Worm (Caenorhabditis elegans): ENCODE measurements around the gene gldi-4.

The gldi-4 gene

DNA sequence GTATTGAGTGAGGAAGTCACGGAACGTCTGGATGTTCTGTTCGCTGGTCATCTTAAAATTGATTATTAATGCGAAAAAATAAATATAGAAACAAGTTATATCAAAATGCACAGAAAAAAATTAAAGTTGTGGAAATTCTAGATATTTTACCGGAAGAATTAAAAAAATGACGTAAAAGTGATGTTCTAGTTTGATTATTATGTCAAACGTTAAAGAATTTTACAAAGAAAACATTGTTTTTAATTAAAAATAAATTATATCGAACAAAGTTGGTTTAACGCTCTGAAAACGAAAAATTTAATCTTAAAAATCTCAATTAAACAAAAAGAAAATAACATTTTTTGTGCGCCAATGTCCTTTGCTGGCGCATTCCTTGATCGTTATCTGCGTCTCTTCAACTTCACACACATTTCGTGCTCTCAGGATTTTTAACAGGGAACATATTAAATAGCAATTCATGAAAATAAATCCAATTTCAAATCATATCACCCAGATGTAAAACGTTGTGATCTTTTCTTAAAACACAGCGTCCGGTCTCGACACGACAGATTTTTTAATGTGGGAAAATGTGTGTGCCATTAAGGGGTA is 27.2 kb downstream of the gldi-4 start, which contains the start of gene tin-9.1:
Gene tin-9.1, minus strand, starts transcription at position 51 of the 588 bp plus-strand sequence.
- TF ChIP-seq nfya-1 (tag; optimal IDR thresholded peaks at IDR 0.05): peak; percentile 32
- TF ChIP-seq gmeb-2 (tag; optimal IDR thresholded peaks at IDR 0.05): no peak
- TF ChIP-seq unc-42 (tag; optimal IDR thresholded peaks at IDR 0.05): peak; percentile 8
- TF ChIP-seq fax-1 (tag; optimal IDR thresholded peaks at IDR 0.05): no peak
- TF ChIP-seq ceh-9 (tag; optimal IDR thresholded peaks at IDR 0.05): no peak
- TF ChIP-seq ets-4 (tag; optimal IDR thresholded peaks at IDR 0.05): no peak
- TF ChIP-seq ceh-6 (GFP tag; optimal IDR thresholded peaks at IDR 0.05): no peak
- no peak for TF ChIP-seq K09A11.1 (tag; optimal IDR thresholded peaks at IDR 0.05; ENCODE audit: insufficient read depth)
- no peak for TF ChIP-seq hlh-15 (tag; optimal IDR thresholded peaks at IDR 0.05)

DNA sequence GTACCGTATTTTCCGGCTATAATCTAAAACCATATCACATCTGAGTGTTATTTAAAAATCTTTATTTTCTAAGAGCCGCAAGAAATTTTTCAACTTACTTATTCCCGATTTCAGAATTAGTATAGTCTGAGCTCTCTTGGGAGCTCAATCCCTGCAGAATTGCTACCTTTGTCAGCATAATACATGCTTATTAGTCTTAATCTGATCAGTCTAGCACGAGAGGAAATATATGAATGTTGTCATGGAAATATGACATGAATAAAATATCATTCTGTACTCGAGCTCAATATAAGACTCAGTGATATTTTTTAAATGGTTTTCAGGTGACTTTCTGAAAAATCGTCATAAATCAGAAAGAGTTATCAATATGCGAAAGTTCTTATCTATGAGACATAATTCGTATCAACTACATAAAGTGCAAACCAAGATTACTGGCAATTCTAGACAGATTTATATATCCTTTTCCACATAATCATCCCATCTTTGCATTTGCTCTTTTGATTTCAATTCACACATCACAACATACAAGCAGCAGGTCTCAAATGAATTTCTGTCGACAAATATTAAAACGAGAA is 28.0 kb downstream of the gldi-4 start:
- TF ChIP-seq nhr-232 (tag; optimal IDR thresholded peaks at IDR 0.05) (no peak), elt-2 (tag; optimal IDR thresholded peaks at IDR 0.05) (peak; percentile 19), odd-2 (tag; optimal IDR thresholded peaks at IDR 0.05) (no peak)

DNA sequence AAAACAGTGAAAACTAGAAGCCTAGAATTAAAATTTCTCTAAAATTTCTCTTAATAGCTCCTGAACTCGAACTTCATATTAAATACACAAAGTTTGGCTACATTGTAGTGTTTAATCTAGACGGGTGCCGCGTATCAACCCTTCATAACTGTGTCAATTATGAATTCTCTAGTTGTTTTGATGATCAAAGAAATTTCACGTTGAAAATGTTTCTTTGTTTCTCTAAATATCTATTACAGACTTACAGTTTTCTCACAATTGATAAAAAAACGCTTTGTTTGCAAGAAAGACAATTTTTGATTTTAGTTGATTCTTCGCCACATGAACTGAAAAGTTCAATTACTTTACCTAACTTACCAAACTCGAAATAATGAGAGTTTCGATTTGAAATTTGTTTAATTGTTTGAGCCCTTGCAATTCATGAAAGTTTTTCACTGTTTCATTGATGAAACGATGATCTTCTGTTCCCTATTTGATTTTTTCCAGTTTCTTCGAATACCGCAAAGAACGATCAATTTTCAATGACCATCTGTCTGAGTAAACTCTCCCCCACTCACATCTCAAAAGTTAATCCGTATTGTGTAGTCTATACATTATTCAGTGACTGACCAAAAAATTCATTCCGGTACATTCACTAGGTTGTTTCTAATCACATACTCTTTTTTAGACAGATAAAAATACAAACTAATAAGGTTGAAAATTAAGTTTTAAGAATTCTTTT is 29.4 kb downstream of the gldi-4 start:
- TF ChIP-seq eyg-1 (tag; optimal IDR thresholded peaks at IDR 0.05) (no peak), pros-1 (tag; optimal IDR thresholded peaks at IDR 0.05) (no peak), dmd-4 (tag; optimal IDR thresholded peaks at IDR 0.05; ENCODE audit: borderline replicate concordance) (no peak), hlh-30 (tag; optimal IDR thresholded peaks at IDR 0.05; ENCODE audit: insufficient read depth) (no peak), ceh-31 (tag; optimal IDR thresholded peaks at IDR 0.05) (no peak), ahr-1 (tag; optimal IDR thresholded peaks at IDR 0.05) (no peak), pax-1 (tag; optimal IDR thresholded peaks at IDR 0.05) (no peak), K09A11.1 (tag; optimal IDR thresholded peaks at IDR 0.05; ENCODE audit: insufficient read depth) (no peak), sox-4 (tag; optimal IDR thresholded peaks at IDR 0.05) (no peak)

DNA sequence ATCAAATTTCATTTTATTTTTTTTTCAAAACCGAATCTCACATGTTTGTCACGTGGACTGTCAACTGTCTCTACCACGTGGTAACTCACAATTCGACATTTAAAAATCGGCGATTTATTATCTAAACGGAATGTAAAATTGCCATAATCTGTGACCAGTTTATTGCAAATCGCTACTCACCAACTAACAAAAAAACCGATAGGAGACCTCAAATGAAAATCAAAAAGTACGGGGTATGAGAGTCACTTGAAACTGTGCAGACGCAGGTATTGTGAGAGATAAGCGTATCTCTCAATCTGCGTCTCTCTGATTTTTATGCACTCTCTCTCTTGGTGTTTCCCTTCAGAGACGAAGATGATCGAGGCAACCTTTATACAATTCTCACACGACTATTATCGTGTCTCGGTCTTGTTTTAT is 30.3 kb downstream of the gldi-4 start:
- TF ChIP-seq ref-2 (tag; optimal IDR thresholded peaks at IDR 0.05): no peak
- TF ChIP-seq tbx-7 (tag; optimal IDR thresholded peaks at IDR 0.05): no peak
- no peak for TF ChIP-seq hlh-6 (tag; optimal IDR thresholded peaks at IDR 0.05)
- no peak for TF ChIP-seq pag-3 (tag; optimal IDR thresholded peaks at IDR 0.05; ENCODE audit: borderline replicate concordance)
- no peak for TF ChIP-seq K02D7.2 (tag; optimal IDR thresholded peaks at IDR 0.05)
- peak; percentile 1 for TF ChIP-seq ceh-18 (tag; optimal IDR thresholded peaks at IDR 0.05)
- no peak for TF ChIP-seq unc-42 (tag; optimal IDR thresholded peaks at IDR 0.05)
- TF ChIP-seq pha-4 (tag; optimal IDR thresholded peaks at IDR 0.05): no peak
- TF ChIP-seq F13H6.1 (tag; optimal IDR thresholded peaks at IDR 0.05): no peak
- TF ChIP-seq T23F11.4 (GFP tag; optimal IDR thresholded peaks at IDR 0.05): no peak
- TF ChIP-seq ceh-24 (tag; optimal IDR thresholded peaks at IDR 0.05): no peak
- TF ChIP-seq elt-2 (tag; optimal IDR thresholded peaks at IDR 0.05): peak; percentile 62
- TF ChIP-seq eyg-1 (tag; optimal IDR thresholded peaks at IDR 0.05): no peak
- TF ChIP-seq ceh-31 (tag; optimal IDR thresholded peaks at IDR 0.05): no peak
- no peak for TF ChIP-seq pros-1 (tag; optimal IDR thresholded peaks at IDR 0.05)
- TF ChIP-seq hlh-30 (tag; optimal IDR thresholded peaks at IDR 0.05; ENCODE audit: insufficient read depth): no peak
- no peak for TF ChIP-seq lin-11 (tag; optimal IDR thresholded peaks at IDR 0.05)
- no peak for TF ChIP-seq nhr-11 (tag; optimal IDR thresholded peaks at IDR 0.05)
- no peak for TF ChIP-seq gmeb-2 (tag; optimal IDR thresholded peaks at IDR 0.05)
- TF ChIP-seq ceh-34 (tag; optimal IDR thresholded peaks at IDR 0.05): no peak
- no peak for TF ChIP-seq dmd-4 (tag; optimal IDR thresholded peaks at IDR 0.05; ENCODE audit: borderline replicate concordance)
- peak; percentile 27 for TF ChIP-seq dve-1 (tag; optimal IDR thresholded peaks at IDR 0.05)
- no peak for TF ChIP-seq nfya-1 (tag; optimal IDR thresholded peaks at IDR 0.05)
- peak; percentile 13 for TF ChIP-seq unc-55 (GFP tag; optimal IDR thresholded peaks at IDR 0.05)
- no peak for TF ChIP-seq Y22D7AL.16 (tag; optimal IDR thresholded peaks at IDR 0.05)
- TF ChIP-seq pqm-1 (tag; optimal IDR thresholded peaks at IDR 0.05): peak; percentile 30
- no peak for TF ChIP-seq hlh-8 (tag; optimal IDR thresholded peaks at IDR 0.05)
